Fruit fly (Drosophila melanogaster): Measurements from ENCODE around the gene CG17562.

dm6 chr3R:16661693-16662092 is 46.6 kb downstream of the CG17562 start:
- TF ChIP-seq CG8478 (optimal IDR thresholded peaks at IDR 0.05): no peak
- no peak for TF ChIP-seq CTCF (optimal IDR thresholded peaks at IDR 0.05)
